5 fruit fly cellular contexts compared by ENCODE assay signal in genomic region chr3L:19166298-19166937, dm6.
TF ChIP-seq lines count a peak whose summit lies in the region.

No protein-coding gene starts in this region.

- no peak for TF ChIP-seq CTCF in whole organism, embryonic (GFP tag; optimal IDR thresholded peaks at IDR 0.05; lab: Kevin White, UChicago)

TF ChIP-seq in whole organism, 6 proteins besides CTCF, POLR2A, EP300 and RAD21:
- TF ChIP-seq psq (optimal IDR thresholded peaks at IDR 0.05; lab: Kevin White, UChicago) (no peak), Dll (optimal IDR thresholded peaks at IDR 0.05; lab: Kevin White, UChicago) (peak; percentile 34)

TF ChIP-seq in whole organism, embryonic, 481 proteins besides CTCF, POLR2A, EP300 and RAD21 (continues in another document):
- TF ChIP-seq dpn (GFP tag; optimal IDR thresholded peaks at IDR 0.05; lab: Kevin White, UChicago) (peak; percentile 10 to 42), CG15696 (tag; optimal IDR thresholded peaks at IDR 0.05; lab: Kevin White, UChicago) (peak; percentile 24), HLHmδ (GFP tag; optimal IDR thresholded peaks at IDR 0.05; lab: Kevin White, UChicago) (peak; percentile 46), H2.0 (GFP tag; IDR thresholded peaks at IDR 0.05; lab: Robert Waterston, UW) (no peak), HLH3B (GFP tag; IDR thresholded peaks at IDR 0.05; lab: Robert Waterston, UW) (peak; percentile 22; the same call in 1 of the 2 replicates), Bteb2 (GFP tag; optimal IDR thresholded peaks at IDR 0.05; lab: Kevin White, UChicago) (no peak), esg (GFP tag; conservative IDR thresholded peaks at IDR 0.05; lab: Robert Waterston, UW) (peak; percentile 30; the same call in 1 of the 2 replicates), gfzf (GFP tag; optimal IDR thresholded peaks at IDR 0.05; lab: Kevin White, UChicago) (no peak), dmrt99B (tag; optimal IDR thresholded peaks at IDR 0.05; lab: Kevin White, UChicago) (peak; percentile 56), lbe (GFP tag; optimal IDR thresholded peaks at IDR 0.05; lab: Kevin White, UChicago) (peak; percentile 76), CG10462 (GFP tag; optimal IDR thresholded peaks at IDR 0.05; lab: Kevin White, UChicago) (peak; percentile 9), Awh (GFP tag; IDR thresholded peaks at IDR 0.05; lab: Robert Waterston, UW) (0 out of 2 replicates have a peak, but pooled peaks have one; percentile 54), Ada2b (GFP tag; IDR thresholded peaks at IDR 0.05; lab: Robert Waterston, UW) (peak; percentile 31; the same call in 1 of the 2 replicates), Hmx (GFP tag; optimal IDR thresholded peaks at IDR 0.05; lab: Kevin White, UChicago) (peak; percentile 35), CG17802 (tag; optimal IDR thresholded peaks at IDR 0.05; lab: Kevin White, UChicago) (no peak), CG17385 (GFP tag; optimal IDR thresholded peaks at IDR 0.05; lab: Kevin White, UChicago) (peak; percentile 21), Dfd (GFP tag; optimal IDR thresholded peaks at IDR 0.05; lab: Kevin White, UChicago) (no peak), otp (GFP tag; IDR thresholded peaks at IDR 0.05; lab: Robert Waterston, UW) (peak; percentile 66; the same call in 1 of the 3 replicates), gem (tag; optimal IDR thresholded peaks at IDR 0.05; lab: Kevin White, UChicago) (peak; percentile 66), CG10267 (tag; optimal IDR thresholded peaks at IDR 0.05; lab: Kevin White, UChicago) (peak; percentile 26), Camta (GFP tag; optimal IDR thresholded peaks at IDR 0.05; lab: Kevin White, UChicago) (peak; percentile 18)

TF ChIP-seq in whole organism, prepupa, 60 proteins besides CTCF, POLR2A, EP300 and RAD21 (continues in another document):
- TF ChIP-seq fd59A (GFP tag; optimal IDR thresholded peaks at IDR 0.05; lab: Kevin White, UChicago) = peak; percentile 7
- TF ChIP-seq CG3032 (tag; optimal IDR thresholded peaks at IDR 0.05; lab: Kevin White, UChicago) = peak; percentile 45
- TF ChIP-seq CG8319 (GFP tag; optimal IDR thresholded peaks at IDR 0.05; lab: Kevin White, UChicago) = peak; percentile 45
- TF ChIP-seq CG8632 (GFP tag; optimal IDR thresholded peaks at IDR 0.05; lab: Kevin White, UChicago) = peak; percentile 61
- TF ChIP-seq fd85E (GFP tag; optimal IDR thresholded peaks at IDR 0.05; lab: Kevin White, UChicago) = no peak
- peak; percentile 88 for TF ChIP-seq Met (GFP tag; optimal IDR thresholded peaks at IDR 0.05; lab: Kevin White, UChicago)
- peak; percentile 19 for TF ChIP-seq fkh (GFP tag; optimal IDR thresholded peaks at IDR 0.05; lab: Kevin White, UChicago)
- TF ChIP-seq spab (GFP tag; optimal IDR thresholded peaks at IDR 0.05; lab: Kevin White, UChicago) = peak; percentile 13
- peak; percentile 74; the same call in 2 of the 3 replicates for TF ChIP-seq CG6163 (GFP tag; IDR thresholded peaks at IDR 0.05; lab: Robert Waterston, UW)
- peak; percentile 94 for TF ChIP-seq Eip78C (GFP tag; lab: Kevin White, UChicago)
- TF ChIP-seq Blimp-1 (GFP tag; optimal IDR thresholded peaks at IDR 0.05; lab: Kevin White, UChicago) = peak; percentile 37
- TF ChIP-seq CG6854 (GFP tag; optimal IDR thresholded peaks at IDR 0.05; lab: Kevin White, UChicago) = peak; percentile 52
- TF ChIP-seq Ets96B (tag; optimal IDR thresholded peaks at IDR 0.05; lab: Kevin White, UChicago) = peak; percentile 48
- TF ChIP-seq CG11294 (GFP tag; IDR thresholded peaks at IDR 0.05; lab: Robert Waterston, UW) = no peak; the same call in 1 of the 2 replicates
- peak; percentile 77 for TF ChIP-seq achi (GFP tag; optimal IDR thresholded peaks at IDR 0.05; lab: Kevin White, UChicago)
- TF ChIP-seq CG7368 (GFP tag; optimal IDR thresholded peaks at IDR 0.05; lab: Kevin White, UChicago) = peak; percentile 72
- TF ChIP-seq CG16779 (tag; optimal IDR thresholded peaks at IDR 0.05; lab: Kevin White, UChicago) = no peak
- TF ChIP-seq dsx (GFP tag; optimal IDR thresholded peaks at IDR 0.05; lab: Kevin White, UChicago; ENCODE audit: poor library complexity, severe bottlenecking) = peak; percentile 2
- peak; percentile 91 for TF ChIP-seq svp (GFP tag; lab: Kevin White, UChicago)
- peak; percentile 78 for TF ChIP-seq CG3919 (GFP tag; optimal IDR thresholded peaks at IDR 0.05; lab: Kevin White, UChicago)
- peak; percentile 17 for TF ChIP-seq CG10669 (GFP tag; optimal IDR thresholded peaks at IDR 0.05; lab: Kevin White, UChicago)
- TF ChIP-seq OdsH (GFP tag; optimal IDR thresholded peaks at IDR 0.05; lab: Kevin White, UChicago) = peak; percentile 79
- peak; percentile 63 for TF ChIP-seq Lpt (GFP tag; optimal IDR thresholded peaks at IDR 0.05; lab: Kevin White, UChicago)

TF ChIP-seq in whole organism, pupa, 21 proteins besides CTCF, POLR2A, EP300 and RAD21:
- no peak for TF ChIP-seq gl (tag; optimal IDR thresholded peaks at IDR 0.05; lab: Kevin White, UChicago)
- no peak for TF ChIP-seq EcR (GFP tag; optimal IDR thresholded peaks at IDR 0.05; lab: Kevin White, UChicago)
- TF ChIP-seq CG17806 (tag; optimal IDR thresholded peaks at IDR 0.05; lab: Kevin White, UChicago) = peak; percentile 58
- peak; percentile 55 for TF ChIP-seq Snoo (tag; optimal IDR thresholded peaks at IDR 0.05; lab: Kevin White, UChicago)
- peak; percentile 36; the same call in 1 of the 2 replicates for TF ChIP-seq Ets98B (GFP tag; IDR thresholded peaks at IDR 0.05; lab: Robert Waterston, UW)
- TF ChIP-seq CG14655 (GFP tag; optimal IDR thresholded peaks at IDR 0.05; lab: Kevin White, UChicago) = peak; percentile 69
- peak; percentile 37 for TF ChIP-seq CG9948 (tag; optimal IDR thresholded peaks at IDR 0.05; lab: Kevin White, UChicago)
- TF ChIP-seq CG8301 (tag; optimal IDR thresholded peaks at IDR 0.05; lab: Kevin White, UChicago) = peak; percentile 70
- peak; percentile 72 for TF ChIP-seq Pif1A (GFP tag; optimal IDR thresholded peaks at IDR 0.05; lab: Kevin White, UChicago)
- peak; percentile 55; the same call in 2 of the 3 replicates for TF ChIP-seq CG4496 (GFP tag; IDR thresholded peaks at IDR 0.05; lab: Robert Waterston, UW)
- peak; percentile 51 for TF ChIP-seq CG8159 (tag; optimal IDR thresholded peaks at IDR 0.05; lab: Kevin White, UChicago)
- no peak for TF ChIP-seq CG10348 (GFP tag; IDR thresholded peaks at IDR 0.05; lab: Robert Waterston, UW)
- TF ChIP-seq Pif1B (GFP tag; optimal IDR thresholded peaks at IDR 0.05; lab: Kevin White, UChicago) = peak; percentile 61
- no peak for TF ChIP-seq rn (GFP tag; IDR thresholded peaks at IDR 0.05; lab: Robert Waterston, UW)
- TF ChIP-seq CG13204 (GFP tag; optimal IDR thresholded peaks at IDR 0.05; lab: Kevin White, UChicago) = no peak
- peak; percentile 54 for TF ChIP-seq CG32121 (GFP tag; IDR thresholded peaks at IDR 0.05; lab: Robert Waterston, UW)
- peak; percentile 49; the same call in 1 of the 2 replicates for TF ChIP-seq CG12605 (GFP tag; IDR thresholded peaks at IDR 0.05; lab: Robert Waterston, UW)
- TF ChIP-seq CG34367 (tag; optimal IDR thresholded peaks at IDR 0.05; lab: Kevin White, UChicago) = peak; percentile 21
- no peak for TF ChIP-seq D1 (tag; optimal IDR thresholded peaks at IDR 0.05; lab: Kevin White, UChicago)
- TF ChIP-seq fd96Ca (GFP tag; IDR thresholded peaks at IDR 0.05; lab: Robert Waterston, UW) = 0 out of 3 replicates have a peak, but pooled peaks have one; percentile 39
- peak; percentile 39 for TF ChIP-seq CG15710 (tag; optimal IDR thresholded peaks at IDR 0.05; lab: Kevin White, UChicago)

TF ChIP-seq in whole organism, wandering third instar larva, 38 proteins besides CTCF, POLR2A, EP300 and RAD21 (continues in another document):
- no peak for TF ChIP-seq sv (GFP tag; optimal IDR thresholded peaks at IDR 0.05; lab: Kevin White, UChicago)
- TF ChIP-seq CG9705 (GFP tag; optimal IDR thresholded peaks at IDR 0.05; lab: Kevin White, UChicago) = peak; percentile 48
- peak; percentile 66 for TF ChIP-seq sage (GFP tag; optimal IDR thresholded peaks at IDR 0.05; lab: Kevin White, UChicago)
- no peak for TF ChIP-seq GATAd (GFP tag; optimal IDR thresholded peaks at IDR 0.05; lab: Kevin White, UChicago)
- peak; percentile 78 for TF ChIP-seq ey (GFP tag; optimal IDR thresholded peaks at IDR 0.05; lab: Kevin White, UChicago)
- TF ChIP-seq psq (GFP tag; optimal IDR thresholded peaks at IDR 0.05; lab: Kevin White, UChicago) = peak; percentile 78
- no peak for TF ChIP-seq pan (optimal IDR thresholded peaks at IDR 0.05; lab: Kevin White, UChicago)
- peak; percentile 79 for TF ChIP-seq Sp1 (GFP tag; optimal IDR thresholded peaks at IDR 0.05; lab: Kevin White, UChicago)
- TF ChIP-seq Myc (optimal IDR thresholded peaks at IDR 0.05; lab: Kevin White, UChicago) = no peak
- TF ChIP-seq Abd-B (GFP tag; optimal IDR thresholded peaks at IDR 0.05; lab: Kevin White, UChicago) = no peak
- no peak for TF ChIP-seq Mio (GFP tag; optimal IDR thresholded peaks at IDR 0.05; lab: Kevin White, UChicago)
- TF ChIP-seq br (GFP tag; optimal IDR thresholded peaks at IDR 0.05; lab: Kevin White, UChicago) = peak; percentile 82
- TF ChIP-seq HLH106 (tag; optimal IDR thresholded peaks at IDR 0.05; lab: Kevin White, UChicago) = peak; percentile 78
- TF ChIP-seq h (GFP tag; optimal IDR thresholded peaks at IDR 0.05; lab: Kevin White, UChicago) = peak; percentile 88
- peak; percentile 7 for TF ChIP-seq dsf (GFP tag; optimal IDR thresholded peaks at IDR 0.05; lab: Kevin White, UChicago; ENCODE audit: borderline replicate concordance)
- TF ChIP-seq Hr78 (GFP tag; optimal IDR thresholded peaks at IDR 0.05; lab: Kevin White, UChicago) = no peak
- TF ChIP-seq lola (GFP tag; optimal IDR thresholded peaks at IDR 0.05; lab: Kevin White, UChicago) = no peak
- TF ChIP-seq Hr83 (GFP tag; optimal IDR thresholded peaks at IDR 0.05; lab: Kevin White, UChicago; ENCODE audit: poor library complexity, severe bottlenecking) = no peak
- TF ChIP-seq OdsH (GFP tag; optimal IDR thresholded peaks at IDR 0.05; lab: Kevin White, UChicago) = peak; percentile 83
- TF ChIP-seq tai (GFP tag; optimal IDR thresholded peaks at IDR 0.05; lab: Kevin White, UChicago) = peak; percentile 73
- peak in 1 of 2 experiments; percentile 85 for TF ChIP-seq foxo (GFP tag; optimal IDR thresholded peaks at IDR 0.05; lab: Kevin White, UChicago)
- TF ChIP-seq jim (GFP tag; optimal IDR thresholded peaks at IDR 0.05; lab: Kevin White, UChicago) = no peak
- peak; percentile 58 for TF ChIP-seq dmrt93B (GFP tag; optimal IDR thresholded peaks at IDR 0.05; lab: Kevin White, UChicago)
- peak; percentile 17 for TF ChIP-seq CG32264 (GFP tag; optimal IDR thresholded peaks at IDR 0.05; lab: Kevin White, UChicago)
- peak; percentile 40 for TF ChIP-seq Jra (GFP tag; optimal IDR thresholded peaks at IDR 0.05; lab: Kevin White, UChicago)
- peak; percentile 70 for TF ChIP-seq Hnf4 (GFP tag; optimal IDR thresholded peaks at IDR 0.05; lab: Kevin White, UChicago)
- TF ChIP-seq rgr (GFP tag; optimal IDR thresholded peaks at IDR 0.05; lab: Kevin White, UChicago) = peak; percentile 85
- TF ChIP-seq CrebA (GFP tag; optimal IDR thresholded peaks at IDR 0.05; lab: Kevin White, UChicago; ENCODE audit: borderline replicate concordance) = peak; percentile 43
- no peak for TF ChIP-seq Dfd (GFP tag; optimal IDR thresholded peaks at IDR 0.05; lab: Kevin White, UChicago)
- TF ChIP-seq brk (GFP tag; optimal IDR thresholded peaks at IDR 0.05; lab: Kevin White, UChicago) = peak; percentile 58
